Worm (Caenorhabditis elegans): ENCODE measurements around the gene B0334.4.
A peak's percentile ranks its signal among the peaks of the same experiment; 100 is the strongest.

Gene B0334.4

DNA sequence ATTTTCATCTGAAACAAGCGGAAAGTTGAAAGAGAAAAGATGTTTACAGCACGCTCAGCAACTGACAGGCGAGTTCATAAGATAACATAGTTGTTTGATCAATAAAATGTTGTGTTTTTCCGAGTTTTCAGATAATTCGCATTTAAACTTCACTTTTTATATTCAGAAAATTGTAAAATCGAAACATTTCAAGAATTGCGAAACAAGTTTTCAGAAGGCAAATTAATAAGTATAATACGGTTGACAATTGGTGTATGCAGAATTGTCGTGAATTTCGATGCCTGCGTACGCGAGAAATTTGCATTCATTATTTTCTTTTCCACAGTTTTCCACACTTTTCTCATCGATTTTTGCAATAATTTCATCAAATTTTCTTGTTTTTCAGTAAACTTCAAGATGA lies at the start of gene B0334.4, which contains the start of gene ooc-3:
Gene B0334.4, plus strand, starts transcription at position 386 of the 400 bp plus-strand sequence.
Gene ooc-3, minus strand, starts transcription at position 15 of the 400 bp plus-strand sequence.
- TF ChIP-seq dao-5 (tag; optimal IDR thresholded peaks at IDR 0.05) (no peak), W03F9.2 (tag; optimal IDR thresholded peaks at IDR 0.05) (no peak), him-1 (tag; optimal IDR thresholded peaks at IDR 0.05) (no peak)

DNA sequence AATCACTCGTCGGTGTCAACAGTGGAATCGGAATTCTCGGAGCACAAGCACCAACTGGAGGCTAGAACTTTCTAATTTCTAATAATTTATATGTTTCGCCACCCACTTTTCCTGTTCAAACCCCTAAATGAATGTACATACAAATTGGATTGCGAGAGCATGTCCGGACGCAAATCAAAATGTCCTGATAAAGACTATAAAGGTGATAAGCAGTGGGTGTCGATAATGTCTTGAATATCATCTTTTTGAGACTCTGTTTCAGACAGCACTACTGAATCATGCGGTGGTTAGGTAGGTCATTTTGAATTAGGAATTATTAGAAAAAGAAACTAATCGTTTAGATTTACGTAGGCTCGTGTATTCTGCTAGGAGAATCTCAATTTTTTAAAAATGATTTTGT lies 46.7 kb upstream of the B0334.4 start, which contains the start of gene W02B12.1:
Gene W02B12.1, plus strand, starts transcription at position 269 of the 400 bp plus-strand sequence.
- TF ChIP-seq W03F9.2 (tag; optimal IDR thresholded peaks at IDR 0.05) (no peak), him-1 (tag; optimal IDR thresholded peaks at IDR 0.05) (no peak), dao-5 (tag; optimal IDR thresholded peaks at IDR 0.05) (no peak)

DNA sequence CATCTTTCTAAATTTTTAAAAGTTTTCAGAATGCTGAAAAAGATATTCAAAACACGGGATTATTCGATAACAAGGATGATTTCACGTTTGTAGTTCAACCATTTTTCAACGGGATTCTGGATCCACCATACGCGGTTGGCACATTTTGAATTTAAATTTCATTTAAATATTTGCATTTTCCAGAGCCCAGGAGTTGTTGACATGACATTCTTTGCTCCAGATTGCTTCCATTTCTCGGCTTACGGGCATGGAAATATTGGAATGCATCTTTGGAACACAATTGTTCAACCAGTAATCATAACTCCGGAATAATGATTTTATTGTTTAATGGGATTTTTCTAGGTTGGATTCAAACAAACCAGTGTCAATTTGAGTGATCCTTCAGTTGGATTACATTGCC lies 44.6 kb upstream of the B0334.4 start:
- no peak for TF ChIP-seq W03F9.2 (tag; optimal IDR thresholded peaks at IDR 0.05)
- no peak for TF ChIP-seq him-1 (tag; optimal IDR thresholded peaks at IDR 0.05)
- TF ChIP-seq dao-5 (tag; optimal IDR thresholded peaks at IDR 0.05) = no peak

- TF ChIP-seq W03F9.2 (tag; optimal IDR thresholded peaks at IDR 0.05) (no peak), him-1 (tag; optimal IDR thresholded peaks at IDR 0.05) (no peak), dao-5 (tag; optimal IDR thresholded peaks at IDR 0.05) (no peak)
Observed at ce11 chrII:11451738-11452137, 43.8 kb upstream of the B0334.4 start.

DNA sequence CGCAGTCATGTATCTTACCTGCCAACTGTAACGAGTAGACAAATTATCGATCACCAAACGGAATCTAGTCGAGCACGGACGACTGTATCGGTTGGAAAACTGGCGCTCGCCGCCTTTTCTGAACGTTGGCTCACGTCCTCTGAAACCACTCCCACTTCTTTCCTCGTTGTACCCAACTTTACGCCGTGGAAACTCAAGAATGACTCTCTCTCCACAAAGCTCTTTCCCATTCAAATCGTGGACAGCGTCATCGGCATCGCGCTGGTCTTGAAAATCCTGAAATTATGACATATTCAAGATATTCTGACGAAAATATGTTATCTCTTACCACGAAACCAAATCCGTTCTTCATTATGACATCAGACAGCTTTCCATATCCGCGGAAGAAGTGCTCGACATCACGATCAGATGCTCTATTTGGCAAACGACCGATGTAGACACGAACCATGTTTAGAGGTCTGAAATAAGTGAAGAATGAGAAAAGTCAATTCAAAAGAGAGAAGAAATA lies 42.9 kb upstream of the B0334.4 start, which contains the start of gene rsp-2:
Gene rsp-2, minus strand, starts transcription at position 458 of the 508 bp plus-strand sequence.
- TF ChIP-seq him-1 (tag; optimal IDR thresholded peaks at IDR 0.05) (no peak), dao-5 (tag; optimal IDR thresholded peaks at IDR 0.05) (no peak), W03F9.2 (tag; optimal IDR thresholded peaks at IDR 0.05) (no peak)

- TF ChIP-seq dao-5 (tag; optimal IDR thresholded peaks at IDR 0.05) (peak; percentile 39), W03F9.2 (tag; optimal IDR thresholded peaks at IDR 0.05) (peak; percentile 96), him-1 (tag; optimal IDR thresholded peaks at IDR 0.05) (peak; percentile 64)
Observed at ce11 chrII:11453025-11453424, 42.5 kb upstream of the B0334.4 start, which contains the start of gene rsp-1. Gene rsp-1 (plus strand): TSS chrII:11453362.

- TF ChIP-seq him-1 (tag; optimal IDR thresholded peaks at IDR 0.05) (no peak), dao-5 (tag; optimal IDR thresholded peaks at IDR 0.05) (no peak), W03F9.2 (tag; optimal IDR thresholded peaks at IDR 0.05) (no peak)
Observed at ce11 chrII:11453639-11454038, 41.9 kb upstream of the B0334.4 start.

DNA sequence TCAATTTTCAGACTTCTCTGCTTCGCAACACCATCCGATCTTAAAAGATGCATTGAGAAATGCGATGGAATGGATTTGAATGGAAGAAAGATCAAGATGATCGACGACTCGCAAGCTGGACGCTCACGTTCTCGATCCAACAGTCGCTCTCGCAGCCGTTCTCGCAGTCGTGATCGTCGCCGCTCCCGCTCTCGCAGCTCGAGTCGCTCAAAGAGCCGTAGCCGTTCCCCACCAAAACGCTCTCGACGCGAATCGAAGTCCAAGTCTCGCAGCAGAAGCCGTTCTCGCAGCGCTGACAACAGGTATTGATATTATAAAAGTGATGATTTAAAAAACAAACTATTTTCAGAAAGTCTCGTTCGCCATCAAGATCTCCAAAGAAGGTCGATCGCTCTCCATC lies 40.4 kb upstream of the B0334.4 start:
- TF ChIP-seq dao-5 (tag; optimal IDR thresholded peaks at IDR 0.05) (no peak), him-1 (tag; optimal IDR thresholded peaks at IDR 0.05) (no peak), W03F9.2 (tag; optimal IDR thresholded peaks at IDR 0.05) (no peak)

DNA sequence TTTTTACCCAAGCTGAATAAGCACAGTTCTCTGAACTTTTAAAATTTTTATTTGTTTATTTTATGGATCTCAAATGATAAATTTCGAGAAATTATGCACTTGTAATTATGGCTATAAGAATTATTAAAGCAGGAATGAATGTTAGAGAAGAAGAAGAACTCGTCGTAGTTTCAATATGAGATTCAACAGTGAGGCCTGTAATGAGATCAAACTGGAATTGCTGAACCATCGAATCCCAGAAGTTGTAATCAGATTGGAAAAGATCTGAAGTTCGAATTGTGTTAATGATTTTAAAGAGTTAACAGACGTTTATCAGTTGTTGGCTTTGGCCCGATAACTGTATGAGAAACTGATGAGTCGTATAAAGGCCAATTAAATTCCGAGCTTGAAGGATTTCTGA lies 39.8 kb upstream of the B0334.4 start:
- TF ChIP-seq him-1 (tag; optimal IDR thresholded peaks at IDR 0.05) (no peak), W03F9.2 (tag; optimal IDR thresholded peaks at IDR 0.05) (no peak), dao-5 (tag; optimal IDR thresholded peaks at IDR 0.05) (no peak)

ce11 chrII:11459883-11460282 lies 35.6 kb upstream of the B0334.4 start:
- TF ChIP-seq W03F9.2 (tag; optimal IDR thresholded peaks at IDR 0.05) = no peak

DNA sequence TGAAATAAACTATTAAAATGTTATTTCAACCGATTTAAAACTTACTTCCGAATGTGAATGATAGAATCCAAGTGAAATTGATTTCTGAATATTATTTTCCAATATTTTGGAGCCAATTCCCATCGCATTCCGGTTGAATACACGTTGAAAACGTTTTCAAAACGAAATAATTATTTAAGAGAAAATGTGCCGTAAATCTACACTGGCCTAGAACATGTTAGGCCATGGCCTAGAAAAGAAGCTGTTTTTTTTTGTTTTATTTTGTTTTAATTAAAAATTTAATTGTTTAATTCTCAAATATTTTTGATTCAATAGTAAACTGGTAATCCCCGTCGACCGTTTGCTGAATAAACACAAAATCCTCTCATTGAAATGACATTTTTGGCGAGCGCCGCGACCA lies 31.6 kb upstream of the B0334.4 start:
- TF ChIP-seq dao-5 (tag; optimal IDR thresholded peaks at IDR 0.05) = no peak
- TF ChIP-seq W03F9.2 (tag; optimal IDR thresholded peaks at IDR 0.05) = no peak
- TF ChIP-seq him-1 (tag; optimal IDR thresholded peaks at IDR 0.05) = no peak

DNA sequence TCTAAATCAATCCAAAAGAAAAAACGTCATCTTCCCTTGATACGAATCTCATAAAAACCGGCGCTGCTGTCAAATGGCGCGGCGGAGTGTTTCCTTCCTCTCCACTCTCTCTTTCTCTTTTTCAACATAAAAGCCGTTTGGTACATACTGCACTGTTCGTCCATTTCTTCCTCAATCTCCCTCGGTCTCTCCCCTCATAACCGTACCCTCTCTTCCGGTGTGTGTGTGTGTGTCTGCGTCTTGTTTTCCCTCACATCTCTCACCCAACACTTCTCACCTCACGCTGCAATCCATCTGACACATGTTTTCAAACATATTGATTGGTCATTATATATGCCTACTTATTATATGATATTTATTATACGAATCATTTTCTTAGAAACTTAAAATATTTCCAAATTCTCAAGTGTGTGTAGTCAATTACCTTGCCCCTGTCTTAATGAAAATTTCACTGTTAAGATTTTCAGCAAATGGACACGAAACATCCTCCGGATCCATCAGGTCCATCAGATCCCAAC lies 31.0 kb upstream of the B0334.4 start, which contains the start of the genes aars-1 and rga-1:
Gene aars-1, minus strand, starts transcription at position 71 of the 518 bp plus-strand sequence.
Gene rga-1, plus strand, starts transcription at position 468 of the 518 bp plus-strand sequence.
- no peak for TF ChIP-seq dao-5 (tag; optimal IDR thresholded peaks at IDR 0.05)
- TF ChIP-seq W03F9.2 (tag; optimal IDR thresholded peaks at IDR 0.05) = peak; percentile 47
- TF ChIP-seq him-1 (tag; optimal IDR thresholded peaks at IDR 0.05) = no peak

DNA sequence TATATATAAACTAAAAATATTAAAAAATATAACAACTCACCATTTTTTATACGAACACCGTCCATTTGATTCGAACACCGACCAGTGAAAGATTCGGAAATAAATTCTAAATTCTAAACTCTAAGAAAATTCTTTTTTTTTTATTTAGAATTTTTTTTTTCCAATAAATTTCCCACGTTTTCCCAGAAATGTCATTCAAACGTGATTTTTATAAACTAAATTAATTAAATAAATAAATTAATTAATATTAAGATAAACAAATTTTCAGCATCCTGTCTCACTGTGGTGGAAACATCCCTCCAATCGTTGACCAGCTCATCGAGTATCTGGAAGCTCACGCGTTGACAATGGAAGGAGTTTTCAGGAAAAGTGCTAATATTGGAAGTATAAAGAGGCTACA lies 28.0 kb upstream of the B0334.4 start, which contains the start of gene klp-17:
Gene klp-17, minus strand, starts transcription at position 101 of the 400 bp plus-strand sequence.
- TF ChIP-seq dao-5 (tag; optimal IDR thresholded peaks at IDR 0.05) (no peak), him-1 (tag; optimal IDR thresholded peaks at IDR 0.05) (no peak), W03F9.2 (tag; optimal IDR thresholded peaks at IDR 0.05) (no peak)

DNA sequence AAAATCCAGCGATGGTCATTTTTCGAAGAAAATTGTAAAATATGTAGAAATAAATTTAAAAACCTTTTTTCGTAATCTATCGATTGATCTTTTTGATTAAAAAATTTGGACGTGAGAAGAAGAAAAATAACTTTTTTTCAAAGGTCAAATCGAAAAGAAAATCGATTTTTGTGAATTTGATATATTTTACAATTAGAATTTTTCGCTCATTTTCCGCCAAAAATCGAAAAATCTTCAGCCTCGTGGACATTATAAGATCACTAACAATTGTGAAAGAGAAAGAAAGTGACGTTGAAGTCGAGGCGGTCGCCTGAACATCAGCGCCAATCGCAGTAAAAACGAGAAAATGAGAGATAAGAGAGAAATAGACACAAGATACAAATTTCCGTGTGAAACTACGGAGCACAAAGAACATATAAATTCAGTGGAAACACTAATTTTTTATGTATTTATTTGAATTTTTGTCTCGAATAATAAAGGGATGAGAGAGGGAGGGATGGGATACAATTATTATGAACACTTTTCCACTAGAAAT lies 25.9 kb upstream of the B0334.4 start, which contains the start of gene cisd-1:
Gene cisd-1, minus strand, starts transcription at position 51 of the 535 bp plus-strand sequence.
- TF ChIP-seq him-1 (tag; optimal IDR thresholded peaks at IDR 0.05) (no peak), W03F9.2 (tag; optimal IDR thresholded peaks at IDR 0.05) (no peak), dao-5 (tag; optimal IDR thresholded peaks at IDR 0.05) (no peak)

Measured in whole organism, L4/young adult.